Fruit fly (Drosophila melanogaster) whole organism, embryonic: ENCODE data around the gene CG4615.

Experiments used
- Ada2b ChIP-seq: fragments of 200-800 bp; sonication (Bioruptor generic); IDR thresholded peaks from 2 replicates; pipeline ENCODE4 v1.3.6; 2022; ENCODE audit warnings: missing biosample characterization, missing genetic modification characterization
- Antp ChIP-seq: fragments of 200-800 bp; sonication (Bioruptor generic); optimal IDR thresholded peaks from 3 replicates; lab custom pipeline; 2016; ENCODE audit warnings: missing biosample characterization, missing genetic modification characterization
- CG12769 ChIP-seq: fragments of 200-800 bp; sonication (Bioruptor generic); optimal IDR thresholded peaks from 2 replicates; lab custom pipeline; 2019; ENCODE audit warnings: missing biosample characterization, mild to moderate bottlenecking, missing genetic modification characterization, moderate library complexity
- CG13424 ChIP-seq: fragments of 200-800 bp; sonication (Bioruptor generic); optimal IDR thresholded peaks from 2 replicates; lab custom pipeline; 2019; ENCODE audit warnings: missing biosample characterization, mild to moderate bottlenecking, missing genetic modification characterization, moderate library complexity
- CG14860 ChIP-seq: fragments of 200-800 bp; sonication (Bioruptor generic); IDR thresholded peaks from 3 replicates; pipeline ENCODE4 v1.3.6; 2022; ENCODE audit warnings: missing biosample characterization, missing genetic modification characterization; ENCODE audit not compliant: partially characterized antibody
- CG15479 ChIP-seq: fragments of 200-800 bp; sonication (Bioruptor generic); optimal IDR thresholded peaks from 3 replicates; lab custom pipeline; 2019; ENCODE audit warnings: missing biosample characterization, mild to moderate bottlenecking, missing genetic modification characterization, moderate library complexity
- CG16815 ChIP-seq: fragments of 200-800 bp; sonication (Bioruptor generic); optimal IDR thresholded peaks from 3 replicates; lab custom pipeline; 2017; ENCODE audit warnings: missing biosample characterization, mild to moderate bottlenecking, missing genetic modification characterization
- CG17328 ChIP-seq: fragments of 200-800 bp; sonication (Bioruptor generic); IDR thresholded peaks from 2 replicates; pipeline ENCODE4 v1.3.6; 2022; ENCODE audit warnings: missing biosample characterization, missing genetic modification characterization
- CG17359 ChIP-seq: fragments of 200-800 bp; sonication (Bioruptor generic); optimal IDR thresholded peaks from 3 replicates; lab custom pipeline; 2018; ENCODE audit warnings: missing biosample characterization, mild to moderate bottlenecking, missing genetic modification characterization, moderate library complexity
- CG17361 ChIP-seq: fragments of 200-800 bp; sonication (Bioruptor generic); IDR thresholded peaks from 3 replicates; pipeline ENCODE4 v1.3.6; 2022; ENCODE audit warnings: missing biosample characterization, missing genetic modification characterization
- CG17829 ChIP-seq: fragments of 200-800 bp; optimal IDR thresholded peaks from 2 replicates; lab custom pipeline; 2019; ENCODE audit warnings: missing biosample characterization, mild to moderate bottlenecking, missing genetic modification characterization, moderate library complexity
- CG2120 ChIP-seq: fragments of 200-800 bp; sonication (Bioruptor generic); optimal IDR thresholded peaks from 3 replicates; lab custom pipeline; 2016; ENCODE audit warnings: missing biosample characterization, missing genetic modification characterization
- CG30403 ChIP-seq: fragments of 200-800 bp; sonication (Bioruptor generic); optimal IDR thresholded peaks from 3 replicates; lab custom pipeline; 2016; ENCODE audit warnings: missing biosample characterization, missing genetic modification characterization
- CG4424 ChIP-seq: fragments of 200-800 bp; sonication (Bioruptor generic); optimal IDR thresholded peaks from 3 replicates; lab custom pipeline; 2016; ENCODE audit warnings: missing biosample characterization, missing genetic modification characterization
- CG6654 ChIP-seq: fragments of 200-800 bp; sonication (Bioruptor generic); optimal IDR thresholded peaks from 2 replicates; lab custom pipeline; 2017; ENCODE audit warnings: missing biosample characterization, mild to moderate bottlenecking, missing genetic modification characterization
- CG6689 ChIP-seq: fragments of 200-800 bp; sonication (Bioruptor generic); IDR thresholded peaks from 2 replicates; pipeline ENCODE4 v1.3.6; 2022; ENCODE audit warnings: missing biosample characterization, missing genetic modification characterization
- CG6791 ChIP-seq: fragments of 200-800 bp; sonication (Bioruptor generic); IDR thresholded peaks from 3 replicates; pipeline ENCODE4 v1.3.6; 2022; ENCODE audit warnings: missing biosample characterization, missing genetic modification characterization; ENCODE audit not compliant: partially characterized antibody
- CG6854 ChIP-seq: fragments of 200-800 bp; sonication (Bioruptor generic); optimal IDR thresholded peaks from 3 replicates; lab custom pipeline; 2017; ENCODE audit warnings: missing biosample characterization, mild to moderate bottlenecking, missing genetic modification characterization
- CG7839 ChIP-seq: fragments of 200-800 bp; sonication (Bioruptor generic); optimal IDR thresholded peaks from 3 replicates; lab custom pipeline; 2018; ENCODE audit warnings: missing biosample characterization, mild to moderate bottlenecking, missing genetic modification characterization, moderate library complexity
- CG9609 ChIP-seq: fragments of 200-800 bp; sonication (Bioruptor generic); optimal IDR thresholded peaks from 3 replicates; lab custom pipeline; 2016; ENCODE audit warnings: missing biosample characterization, missing genetic modification characterization
- D ChIP-seq, 2 experiments: fragments of 200-800 bp in 1 of 2; fragments of >200 bp in 1 of 2; sonication (Bioruptor generic) in 1 of 2; optimal IDR thresholded peaks; 2 replicates in 1 of 2; 3 replicates in 1 of 2; lab custom pipeline; 2017; ENCODE audit warnings: mild to moderate bottlenecking in 1 of 2, missing biosample characterization in 1 of 2, missing genetic modification characterization in 1 of 2, missing genetic modification reagents in 1 of 2
- Dbx ChIP-seq: fragments of 200-800 bp; sonication (Bioruptor generic); IDR thresholded peaks from 3 replicates; pipeline ENCODE4 v1.3.6; 2022; ENCODE audit warnings: missing biosample characterization, missing genetic modification characterization
- Deaf1 ChIP-seq: fragments of 200-800 bp; optimal IDR thresholded peaks from 3 replicates; lab custom pipeline; 2019; ENCODE audit warnings: missing biosample characterization, mild to moderate bottlenecking, missing genetic modification characterization, moderate library complexity
- Fer3 ChIP-seq: fragments of 200-800 bp; sonication (Bioruptor generic); optimal IDR thresholded peaks from 2 replicates; lab custom pipeline; 2018; ENCODE audit warnings: missing biosample characterization, mild to moderate bottlenecking, missing genetic modification characterization, moderate library complexity
- Hand ChIP-seq: fragments of 200-800 bp; sonication (Bioruptor generic); optimal IDR thresholded peaks from 2 replicates; lab custom pipeline; 2017; ENCODE audit warnings: mild to moderate bottlenecking, missing biosample characterization, missing genetic modification reagents, missing genetic modification characterization
- Hmr ChIP-seq: fragments of 200-800 bp; sonication (Bioruptor generic); optimal IDR thresholded peaks from 3 replicates; lab custom pipeline; 2017; ENCODE audit warnings: mild to moderate bottlenecking, missing biosample characterization, missing genetic modification reagents, missing genetic modification characterization
- Hr39 ChIP-seq: fragments of >200 bp; optimal IDR thresholded peaks from 2 replicates; lab custom pipeline; 2017
- Hr51 ChIP-seq, 2 experiments: fragments of 200-800 bp; sonication (Bioruptor generic); optimal IDR thresholded peaks; 2 replicates in 1 of 2; 3 replicates in 1 of 2; lab custom pipeline; 2016 to 2018; ENCODE audit warnings: missing biosample characterization in 2 of 2, missing genetic modification characterization in 2 of 2, mild to moderate bottlenecking in 1 of 2, moderate library complexity in 1 of 2
- Lpt ChIP-seq: fragments of >200 bp; optimal IDR thresholded peaks from 2 replicates; lab custom pipeline; 2018; ENCODE audit warnings: missing biosample characterization, missing genetic modification characterization
- Oli ChIP-seq: fragments of 200-800 bp; sonication (Bioruptor generic); optimal IDR thresholded peaks from 2 replicates; lab custom pipeline; 2018; ENCODE audit warnings: missing biosample characterization, mild to moderate bottlenecking, missing genetic modification characterization, moderate library complexity
- Sox102F ChIP-seq: fragments of 200-800 bp; sonication (Bioruptor generic); optimal IDR thresholded peaks from 2 replicates; lab custom pipeline; 2018; ENCODE audit warnings: missing biosample characterization, mild to moderate bottlenecking, missing genetic modification characterization, moderate library complexity
- Ssrp ChIP-seq: fragments of 200-800 bp; sonication (Bioruptor generic); optimal IDR thresholded peaks from 2 replicates; lab custom pipeline; 2018; ENCODE audit warnings: missing biosample characterization, mild to moderate bottlenecking, missing genetic modification characterization, moderate library complexity
- Stat92E ChIP-seq, 3 experiments: fragments of >200 bp in 2 of 3; fragments of 200-800 bp in 1 of 3; sonication (Bioruptor generic) in 1 of 3; optimal IDR thresholded peaks; 2 replicates each; lab custom pipeline; 2017 to 2019; ENCODE audit warnings: missing biosample characterization in 3 of 3, missing genetic modification characterization in 3 of 3, mild to moderate bottlenecking in 1 of 3, moderate library complexity in 1 of 3
- Usf ChIP-seq: fragments of 200-800 bp; sonication (Bioruptor generic); optimal IDR thresholded peaks from 2 replicates; lab custom pipeline; 2017; ENCODE audit warnings: missing genotype, missing biosample characterization, missing genetic modification characterization
- Xrp1 ChIP-seq: fragments of 200-800 bp; sonication (Bioruptor generic); IDR thresholded peaks from 2 replicates; pipeline ENCODE4 v1.3.6; 2022; ENCODE audit warnings: missing biosample characterization, missing genetic modification characterization
- chif ChIP-seq, 2 experiments: fragments of 200-800 bp; sonication (Bioruptor generic); optimal IDR thresholded peaks; 3 replicates each; lab custom pipeline; 2016; ENCODE audit warnings: missing biosample characterization in 2 of 2, missing genetic modification characterization in 2 of 2
- crp ChIP-seq, 2 experiments: fragments of 200-800 bp; sonication (Bioruptor generic); optimal IDR thresholded peaks; 2 replicates in 1 of 2; 3 replicates in 1 of 2; lab custom pipeline; 2017; ENCODE audit warnings: missing biosample characterization in 2 of 2, missing genetic modification characterization in 2 of 2, mild to moderate bottlenecking in 1 of 2, moderate library complexity in 1 of 2
- dimm ChIP-seq: fragments of 200-800 bp; sonication (Bioruptor generic); IDR thresholded peaks from 2 replicates; pipeline ENCODE4 v1.3.6; 2022; ENCODE audit warnings: missing biosample characterization, missing genetic modification characterization
- exex ChIP-seq: fragments of 200-800 bp; sonication (Bioruptor generic); optimal IDR thresholded peaks from 4 replicates; lab custom pipeline; 2018; ENCODE audit warnings: missing biosample characterization, mild to moderate bottlenecking, missing genetic modification characterization, moderate library complexity
- ind ChIP-seq: fragments of 200-800 bp; sonication (Bioruptor generic); optimal IDR thresholded peaks from 3 replicates; lab custom pipeline; 2016; ENCODE audit warnings: missing biosample characterization, missing genetic modification characterization
- knrl ChIP-seq: fragments of 200-800 bp; sonication (Bioruptor generic); IDR thresholded peaks from 3 replicates; pipeline ENCODE4 v1.3.6; 2022; ENCODE audit warnings: missing biosample characterization, missing genetic modification characterization; ENCODE audit not compliant: partially characterized antibody
- lab ChIP-seq: fragments of 200-800 bp; sonication (Bioruptor generic); optimal IDR thresholded peaks from 3 replicates; lab custom pipeline; 2017; ENCODE audit warnings: missing biosample characterization, missing genetic modification characterization, mild to moderate bottlenecking, moderate library complexity, missing genetic modification reagents
- lilli ChIP-seq: fragments of 200-800 bp; sonication (Bioruptor generic); optimal IDR thresholded peaks from 3 replicates; lab custom pipeline; 2016; ENCODE audit warnings: missing biosample characterization, missing genetic modification characterization
- scrt ChIP-seq: fragments of 200-800 bp; sonication (Bioruptor generic); optimal IDR thresholded peaks from 2 replicates; lab custom pipeline; 2018; ENCODE audit warnings: missing biosample characterization, mild to moderate bottlenecking, missing genetic modification characterization, moderate library complexity
- sens-2 ChIP-seq: fragments of 200-800 bp; sonication (Bioruptor generic); IDR thresholded peaks from 2 replicates; pipeline ENCODE4 v1.3.6; 2022; ENCODE audit warnings: missing biosample characterization, missing genetic modification characterization
- slou ChIP-seq: fragments of 200-800 bp; sonication (Bioruptor generic); optimal IDR thresholded peaks from 3 replicates; lab custom pipeline; 2016; ENCODE audit warnings: missing biosample characterization, missing genetic modification characterization
- tna ChIP-seq: fragments of 200-800 bp; sonication (Bioruptor generic); IDR thresholded peaks from 2 replicates; pipeline ENCODE4 v1.3.6; 2022; ENCODE audit warnings: missing biosample characterization, missing genetic modification characterization; ENCODE audit not compliant: partially characterized antibody
- ttk ChIP-seq: fragments of 200-800 bp; sonication (Bioruptor generic); IDR thresholded peaks from 2 replicates; pipeline ENCODE4 v2.1.2; 2022; ENCODE audit warnings: missing biosample characterization, missing genetic modification characterization
- vfl ChIP-seq: fragments of 200-800 bp; sonication (Bioruptor generic); optimal IDR thresholded peaks from 2 replicates; lab custom pipeline; 2016; ENCODE audit warnings: missing biosample characterization, missing genetic modification characterization

Gene CG4615

DNA sequence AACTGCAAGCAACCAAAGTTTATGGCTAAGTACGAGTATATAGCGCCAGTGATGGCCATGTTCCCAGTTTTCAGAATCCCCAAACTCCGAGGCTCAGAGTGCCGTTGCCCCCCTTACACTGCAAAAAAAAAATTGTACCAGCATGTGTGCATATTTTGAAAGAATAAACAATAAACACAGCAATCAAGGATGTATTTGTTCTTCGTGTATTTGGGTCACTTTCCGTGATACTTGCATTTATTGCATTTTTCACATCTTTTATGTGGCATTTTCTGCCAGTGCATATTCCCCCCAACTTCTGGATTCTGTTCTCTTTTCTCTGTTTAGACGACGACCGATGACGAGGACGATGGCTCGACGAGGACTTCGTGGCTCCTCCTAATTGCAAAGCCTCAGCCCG lies 18.1 kb upstream of the CG4615 start (continued):
- TF ChIP-seq CG7839 (tag; lab: Kevin White, UChicago) (peak; percentile 43), CG17328 (GFP tag; lab: Robert Waterston, UW) (0 out of 2 replicates have a peak, but pooled peaks have one; percentile 23), CG4424 (peak; percentile 12), CG17361 (GFP tag; lab: Robert Waterston, UW) (0 out of 3 replicates have a peak, but pooled peaks have one; percentile 16), CG6854 (no peak), exex (tag; lab: Kevin White, UChicago) (no peak), tna (GFP tag; lab: Robert Waterston, UW) (no peak), Hand (GFP tag; lab: Kevin White, UChicago) (peak; percentile 39), CG12769 (tag; lab: Kevin White, UChicago) (peak; percentile 32), CG9609 (GFP tag; lab: Kevin White, UChicago) (peak; percentile 4), Fer3 (no peak), Antp (GFP tag; lab: Kevin White, UChicago) (peak; percentile 25), lab (GFP tag; lab: Kevin White, UChicago) (peak; percentile 38), dimm (GFP tag; lab: Robert Waterston, UW) (no peak), CG2120 (peak; percentile 34), CG30403 (GFP tag; lab: Kevin White, UChicago) (peak; percentile 7), lilli (GFP tag; lab: Kevin White, UChicago) (peak; percentile 21), CG17359 (peak; percentile 1), CG14860 (GFP tag; lab: Robert Waterston, UW) (no peak), Oli (tag; lab: Kevin White, UChicago) (peak; percentile 9), CG13424 (tag; lab: Kevin White, UChicago) (peak; percentile 3), CG6689 (GFP tag; lab: Robert Waterston, UW) (0 out of 2 replicates have a peak, but pooled peaks have one; percentile 32), Usf (GFP tag; lab: Kevin White, UChicago) (no peak), Ada2b (GFP tag; lab: Robert Waterston, UW) (peak; percentile 29; the same call in 1 of the 2 replicates), slou (no peak), Xrp1 (peak; percentile 19; the same call in 1 of the 2 replicates), ttk (GFP tag; lab: Robert Waterston, UW) (0 out of 2 replicates have a peak, but pooled peaks have one; percentile 28), CG16815 (GFP tag; lab: Kevin White, UChicago) (no peak), CG6791 (GFP tag; lab: Robert Waterston, UW) (no peak), Hmr (peak; percentile 36), Dbx (GFP tag; lab: Robert Waterston, UW) (0 out of 3 replicates have a peak, but pooled peaks have one; percentile 18), ind (GFP tag; lab: Kevin White, UChicago) (peak; percentile 0), Stat92E (GFP tag; optimal IDR thresholded peaks at IDR 0.05; lab: Kevin White, UChicago) (no peak), Hr51 (GFP tag; optimal IDR thresholded peaks at IDR 0.05; lab: Kevin White, UChicago) (peak in 1 of 2 experiments; percentile 10), knrl (no peak)

DNA sequence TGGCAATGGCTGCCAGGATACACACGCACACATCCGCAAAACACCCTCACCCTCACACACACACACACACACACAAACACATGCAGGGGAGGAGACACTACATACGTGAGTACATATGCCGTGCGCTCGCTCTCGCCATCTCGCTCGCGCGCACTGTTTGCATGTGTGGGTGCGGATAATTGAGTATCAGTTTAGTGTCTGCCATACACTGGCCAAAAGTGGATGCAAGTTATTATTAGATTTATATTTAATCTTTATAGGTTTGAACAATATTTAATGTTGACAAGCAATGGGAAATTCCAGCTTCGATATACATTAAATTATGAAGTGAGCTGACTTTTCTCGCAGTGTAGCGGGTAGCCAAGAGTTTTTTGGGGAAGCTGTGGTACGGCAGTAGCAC lies 15.6 kb upstream of the CG4615 start:
- peak in 1 of 2 experiments; percentile 62 for TF ChIP-seq chif (GFP tag; optimal IDR thresholded peaks at IDR 0.05; lab: Kevin White, UChicago)
- no peak for TF ChIP-seq D (optimal IDR thresholded peaks at IDR 0.05; lab: Kevin White, UChicago)
- TF ChIP-seq D (GFP tag; optimal IDR thresholded peaks at IDR 0.05; lab: Kevin White, UChicago), result peak; percentile 45
- TF ChIP-seq Deaf1 (tag; lab: Kevin White, UChicago), result peak; percentile 19
- peak; percentile 3 for TF ChIP-seq vfl (GFP tag; lab: Kevin White, UChicago)
- TF ChIP-seq CG15479 (GFP tag; lab: Kevin White, UChicago), result peak; percentile 18
- TF ChIP-seq Sox102F, result peak; percentile 58
- no peak for TF ChIP-seq CG6654 (GFP tag; lab: Kevin White, UChicago)
- peak; percentile 66 for TF ChIP-seq CG17361 (GFP tag; lab: Robert Waterston, UW)
- TF ChIP-seq Lpt (GFP tag; lab: Kevin White, UChicago), result no peak
- TF ChIP-seq Hr39, result no peak
- peak; percentile 79 for TF ChIP-seq CG7839 (tag; lab: Kevin White, UChicago)
- peak; percentile 57 for TF ChIP-seq Ssrp (tag; lab: Kevin White, UChicago)
- peak in 1 of 2 experiments; percentile 10 for TF ChIP-seq crp (GFP tag; optimal IDR thresholded peaks at IDR 0.05; lab: Kevin White, UChicago)
- TF ChIP-seq CG17829 (tag; lab: Kevin White, UChicago), result peak; percentile 77
- TF ChIP-seq sens-2, result 0 out of 2 replicates have a peak, but pooled peaks have one; percentile 22
- TF ChIP-seq scrt, result peak; percentile 63
